Worm (Caenorhabditis elegans): ENCODE data around the gene poml-4.
"Not testable (repeated sequence)": the region's sequence is repeated elsewhere in the genome, so short reads cannot be mapped to it uniquely, and the experiment has no call there.

poml-4 gene

DNA sequence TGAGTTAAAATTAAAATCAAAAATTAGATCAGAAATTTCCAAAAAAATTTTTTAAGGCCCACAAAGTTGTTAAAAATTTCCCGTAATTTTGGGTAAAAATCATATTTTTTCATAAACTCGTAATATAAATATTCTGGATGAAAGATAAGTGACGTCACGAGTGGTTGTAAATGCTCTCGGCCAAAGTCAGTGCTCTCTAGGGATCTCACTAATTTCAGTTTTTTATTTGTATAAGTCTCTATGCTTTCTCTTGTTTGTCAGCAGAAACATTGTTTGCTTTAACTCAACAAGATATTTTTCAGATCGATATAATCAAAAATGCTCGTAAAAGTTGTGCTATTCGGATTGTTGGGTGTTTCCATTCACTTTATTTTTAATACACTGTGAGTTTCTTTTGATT, 2.5 kb downstream of the poml-4 start, which contains the start of gene K05F6.4:
TSS of gene K05F6.4 (plus strand) at position 301 of the 400 bp plus-strand sequence.
- TF ChIP-seq ama-1 (optimal IDR thresholded peaks at IDR 0.05); elt-1 (tag; optimal IDR thresholded peaks at IDR 0.05); tbx-2 (tag; optimal IDR thresholded peaks at IDR 0.05): not testable (repeated sequence)

DNA sequence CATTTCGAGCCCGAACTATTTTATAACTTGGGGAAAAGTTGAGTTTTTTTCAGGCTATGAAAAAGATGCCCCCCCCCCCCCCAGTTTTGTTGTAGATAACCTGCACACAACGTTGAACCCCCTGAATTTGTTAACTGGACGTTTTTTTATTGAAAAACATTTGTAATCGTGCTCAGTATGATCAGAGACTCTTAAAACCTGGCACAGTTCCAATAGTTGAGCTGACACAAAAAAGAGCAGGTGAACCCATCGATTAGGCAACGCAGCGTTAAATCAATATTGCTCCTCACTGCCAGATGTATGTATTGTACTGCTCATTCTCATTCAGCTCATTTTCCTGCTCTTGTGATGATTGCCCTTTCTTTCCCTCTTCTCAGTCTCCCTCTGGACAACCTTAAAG, 4.9 kb downstream of the poml-4 start, which contains the start of gene K05F6.12:
TSS of gene K05F6.12 (plus strand) at position 301 of the 400 bp plus-strand sequence.
- TF ChIP-seq jun-1 (tag; optimal IDR thresholded peaks at IDR 0.05) (no peak), nhr-25 (tag; optimal IDR thresholded peaks at IDR 0.05) (no peak)

DNA sequence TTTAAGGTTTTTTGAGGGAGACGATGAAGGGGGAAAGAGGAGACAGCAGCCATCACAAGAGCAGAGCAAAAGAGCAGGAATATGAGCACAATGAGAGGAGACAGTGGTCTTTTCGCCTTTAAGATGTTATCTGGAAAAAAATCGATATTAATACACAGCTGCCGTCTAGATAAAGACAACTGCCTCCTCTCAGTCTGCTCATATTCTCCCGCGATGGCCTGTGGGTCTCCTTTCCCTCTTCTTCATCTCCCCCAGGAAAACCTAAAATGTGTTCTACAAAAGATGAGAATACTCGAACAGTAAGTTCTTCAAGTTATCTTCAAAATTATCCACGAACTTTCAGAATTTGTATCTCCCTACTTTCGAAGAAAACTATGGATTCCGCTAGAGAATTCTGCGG, 9.8 kb downstream of the poml-4 start, which contains the start of the genes fbxb-52 and fbxb-51:
TSS of gene fbxb-52 (minus strand) at position 101 of the 400 bp plus-strand sequence.
TSS of gene fbxb-51 (plus strand) at position 212 of the 400 bp plus-strand sequence.
- TF ChIP-seq egl-5 (tag; optimal IDR thresholded peaks at IDR 0.05) (no peak), ztf-11 (tag; optimal IDR thresholded peaks at IDR 0.05) (no peak)

DNA sequence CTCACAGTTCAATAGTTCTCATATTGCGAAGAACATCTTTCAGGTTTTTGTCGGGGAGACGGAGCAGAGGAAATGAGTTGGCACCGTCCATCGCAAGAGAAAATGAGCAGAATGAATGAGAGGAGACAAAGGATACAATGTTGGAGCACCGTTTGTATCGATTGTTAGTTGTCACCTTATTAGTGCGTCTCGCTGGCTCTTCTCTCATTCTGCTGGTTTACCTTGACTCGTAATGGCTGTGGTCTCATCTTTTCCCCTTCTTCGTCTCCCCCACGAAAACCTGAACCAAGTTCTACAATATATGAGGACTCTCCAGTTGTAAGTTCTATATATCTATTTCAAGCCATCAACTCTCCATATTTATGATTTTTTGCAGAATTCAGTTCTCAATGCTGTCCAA, 15.5 kb downstream of the poml-4 start, which contains the start of the genes fbxb-54 and fbxb-50:
TSS of gene fbxb-54 (minus strand) at position 101 of the 400 bp plus-strand sequence.
TSS of gene fbxb-50 (plus strand) at position 227 of the 400 bp plus-strand sequence.
- not testable (repeated sequence) for TF ChIP-seq nhr-76 (tag; optimal IDR thresholded peaks at IDR 0.05); elt-1 (tag; optimal IDR thresholded peaks at IDR 0.05); fkh-10 (GFP tag; optimal IDR thresholded peaks at IDR 0.05)

DNA sequence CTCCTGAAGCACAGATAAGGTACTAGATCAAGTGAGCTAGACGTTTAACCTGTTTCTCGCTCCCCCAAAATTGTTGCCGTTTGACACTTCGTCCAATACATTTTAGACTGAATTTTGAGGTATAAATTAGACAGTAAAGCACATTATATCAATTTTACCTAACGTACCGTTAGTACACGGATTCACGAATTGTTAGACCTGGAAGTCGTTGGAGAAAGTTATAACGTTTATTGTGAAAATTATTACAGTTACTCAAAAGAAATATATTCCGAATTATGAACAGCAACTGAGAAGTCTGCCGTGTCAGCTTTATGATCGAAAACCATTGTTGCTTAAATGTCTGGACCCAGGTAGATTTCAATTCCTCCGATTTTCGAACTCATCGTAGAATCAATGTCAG, 20.1 kb downstream of the poml-4 start:
- no peak for TF ChIP-seq ceh-16 (tag; optimal IDR thresholded peaks at IDR 0.05)
- no peak for TF ChIP-seq jun-1 (tag; optimal IDR thresholded peaks at IDR 0.05)
- no peak for TF ChIP-seq pha-4 (tag; optimal IDR thresholded peaks at IDR 0.05)
- no peak for TF ChIP-seq eor-1 (tag; optimal IDR thresholded peaks at IDR 0.05)
- no peak for TF ChIP-seq unc-39 (tag; optimal IDR thresholded peaks at IDR 0.05)
- TF ChIP-seq elt-1 (tag; optimal IDR thresholded peaks at IDR 0.05), result no peak
- no peak for TF ChIP-seq nhr-67 (tag; optimal IDR thresholded peaks at IDR 0.05)
- no peak for TF ChIP-seq fos-1 (tag; optimal IDR thresholded peaks at IDR 0.05)
- no peak for TF ChIP-seq lin-39 (tag; optimal IDR thresholded peaks at IDR 0.05)
- no peak for TF ChIP-seq snpc-4 (tag; optimal IDR thresholded peaks at IDR 0.05)
- no peak for TF ChIP-seq mdl-1 (tag; optimal IDR thresholded peaks at IDR 0.05)
- no peak for TF ChIP-seq egl-5 (tag; optimal IDR thresholded peaks at IDR 0.05)
- no peak for TF ChIP-seq zag-1 (tag; optimal IDR thresholded peaks at IDR 0.05)
- no peak for TF ChIP-seq elt-2 (tag; optimal IDR thresholded peaks at IDR 0.05)

DNA sequence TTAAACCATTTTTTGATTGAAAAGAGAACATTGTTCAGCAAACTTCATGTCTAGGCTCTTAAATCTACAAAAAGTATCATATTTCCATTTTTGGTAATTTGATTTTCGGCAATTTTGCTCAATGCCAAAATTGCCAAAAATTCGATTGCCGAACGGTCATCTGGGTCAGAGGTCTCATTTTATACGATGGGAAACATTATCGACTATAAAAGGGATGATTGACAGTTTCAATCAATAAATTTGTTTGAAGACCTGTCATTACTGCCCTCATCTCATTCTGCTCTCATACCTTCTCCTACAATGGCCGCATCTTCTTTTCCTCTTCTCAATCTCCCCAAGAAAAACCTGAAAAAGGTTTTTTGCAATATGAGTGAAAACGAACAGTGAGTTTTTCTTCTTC, 21.1 kb downstream of the poml-4 start, which contains the start of gene K05F6.14:
TSS of gene K05F6.14 (plus strand) at position 301 of the 400 bp plus-strand sequence.
- TF ChIP-seq ZK546.5 (tag; optimal IDR thresholded peaks at IDR 0.05), result no peak

DNA sequence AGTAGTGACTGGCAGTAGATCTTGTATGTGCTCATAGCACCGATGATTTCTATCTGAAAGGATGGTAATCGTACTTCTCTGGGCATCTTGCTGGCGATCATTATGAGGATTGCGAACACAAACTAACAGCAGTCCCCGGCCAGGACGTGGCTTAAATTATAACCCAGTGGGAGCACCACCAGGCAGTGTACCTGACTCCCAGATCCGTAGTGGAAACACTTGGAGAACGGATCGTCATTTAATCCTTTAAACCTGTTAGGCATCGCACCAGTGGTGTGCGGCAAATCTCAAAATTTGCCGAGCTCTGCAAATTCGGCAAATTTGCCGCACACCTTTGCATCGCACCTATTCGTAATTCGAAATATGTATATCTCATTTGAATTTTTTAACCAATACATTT, 26.9 kb downstream of the poml-4 start, which contains the start of gene K05F6.8:
TSS of gene K05F6.8 (minus strand) at position 101 of the 400 bp plus-strand sequence.
- no peak for TF ChIP-seq mdl-1 (tag; optimal IDR thresholded peaks at IDR 0.05)
- no peak for TF ChIP-seq ceh-9 (tag; optimal IDR thresholded peaks at IDR 0.05)

DNA sequence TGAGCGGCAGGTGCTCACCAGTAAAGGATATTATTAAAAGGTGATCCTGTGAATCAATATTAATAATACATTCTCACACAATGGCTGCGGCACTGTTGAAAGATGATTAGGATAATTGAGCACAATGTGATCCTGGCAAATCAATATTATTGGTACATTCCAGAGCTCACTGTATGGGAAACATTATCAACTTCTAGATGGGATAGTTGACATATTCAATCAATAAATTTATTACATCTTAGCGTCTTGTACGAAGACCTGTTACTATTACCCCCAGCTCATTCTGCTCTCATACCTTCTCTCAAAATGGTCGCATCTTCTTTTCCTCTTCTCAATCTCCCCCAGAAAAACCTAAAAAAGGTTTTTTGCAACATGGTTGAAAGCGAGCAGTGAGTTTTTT, 27.5 kb downstream of the poml-4 start, which contains the start of gene fbxb-49:
TSS of gene fbxb-49 (plus strand) at position 301 of the 400 bp plus-strand sequence.
- TF ChIP-seq egl-5 (tag; optimal IDR thresholded peaks at IDR 0.05) (no peak), pha-4 (tag; optimal IDR thresholded peaks at IDR 0.05) (no peak), ZK546.5 (tag; optimal IDR thresholded peaks at IDR 0.05) (no peak), hmg-11 (tag; optimal IDR thresholded peaks at IDR 0.05) (no peak), aly-2 (tag; optimal IDR thresholded peaks at IDR 0.05) (no peak), sea-2 (GFP tag; optimal IDR thresholded peaks at IDR 0.05) (no peak), elt-3 (tag; optimal IDR thresholded peaks at IDR 0.05) (no peak), zag-1 (tag; optimal IDR thresholded peaks at IDR 0.05) (no peak), R02D3.7 (tag; optimal IDR thresholded peaks at IDR 0.05) (no peak), nhr-77 (tag; optimal IDR thresholded peaks at IDR 0.05) (no peak), nhr-43 (tag; optimal IDR thresholded peaks at IDR 0.05; ENCODE audit: poor library complexity, severe bottlenecking) (no peak)
